Worm (Caenorhabditis elegans): ENCODE data around the gene C49F5.7.

C49F5.7 gene

DNA sequence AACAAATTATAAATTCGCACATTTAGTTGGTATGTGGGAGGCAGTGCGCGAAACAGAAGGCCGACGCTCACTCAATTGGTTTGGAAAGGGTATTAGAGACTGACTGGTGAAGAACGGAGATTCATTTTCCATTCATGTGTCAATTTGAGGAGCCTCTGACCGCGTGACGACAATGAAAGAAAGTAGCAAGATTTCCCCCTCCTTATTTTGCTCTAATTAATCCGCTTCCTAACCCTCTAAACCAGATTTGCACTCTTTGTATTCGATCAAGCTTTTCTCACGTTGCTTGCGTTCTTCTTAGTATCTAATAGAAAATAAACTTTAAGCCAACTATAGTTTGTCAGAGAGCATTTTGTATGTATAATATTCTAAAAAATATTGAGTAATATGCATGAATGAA, 41.5 kb downstream of the C49F5.7 start:
- TF ChIP-seq fkh-2 (tag; optimal IDR thresholded peaks at IDR 0.05) (no peak), ZK546.5 (tag; optimal IDR thresholded peaks at IDR 0.05) (no peak), pqm-1 (tag; optimal IDR thresholded peaks at IDR 0.05) (no peak), fkh-10 (GFP tag; optimal IDR thresholded peaks at IDR 0.05) (no peak), ztf-11 (tag; optimal IDR thresholded peaks at IDR 0.05) (no peak), egl-5 (tag; optimal IDR thresholded peaks at IDR 0.05) (no peak), hmg-11 (tag; optimal IDR thresholded peaks at IDR 0.05) (no peak), nfya-1 (tag; optimal IDR thresholded peaks at IDR 0.05; ENCODE audit: insufficient read depth) (no peak), ztf-4 (tag; optimal IDR thresholded peaks at IDR 0.05) (no peak), lsy-12 (tag; optimal IDR thresholded peaks at IDR 0.05) (no peak), ama-1 (optimal IDR thresholded peaks at IDR 0.05) (no peak), ceh-28 (tag; optimal IDR thresholded peaks at IDR 0.05) (no peak)

- TF ChIP-seq ceh-28 (tag; optimal IDR thresholded peaks at IDR 0.05): no peak
- no peak for TF ChIP-seq nhr-12 (tag; optimal IDR thresholded peaks at IDR 0.05)
- no peak for TF ChIP-seq eor-1 (tag; optimal IDR thresholded peaks at IDR 0.05)
- no peak for TF ChIP-seq pha-4 (tag; optimal IDR thresholded peaks at IDR 0.05)
Observed at ce11 chrX:12037978-12038377, 43.4 kb downstream of the C49F5.7 start.

DNA sequence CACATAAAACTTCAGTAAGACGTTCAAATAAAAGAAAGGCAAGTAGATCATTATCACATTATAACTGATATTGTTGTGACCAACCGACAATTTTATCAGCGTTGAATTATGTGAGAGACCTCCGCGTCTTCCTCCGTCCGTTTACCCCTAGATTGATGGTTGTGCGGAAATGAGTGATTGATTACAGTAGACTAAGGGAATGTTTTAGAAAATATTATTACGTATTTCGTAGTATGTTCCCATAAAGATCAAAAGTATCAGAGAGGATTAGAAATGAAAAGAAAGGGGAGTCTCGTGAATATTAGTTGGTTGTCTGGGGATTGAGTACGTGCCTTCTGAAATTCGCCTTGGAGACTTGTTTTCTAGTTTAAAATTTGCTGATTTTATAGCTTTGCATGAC, 44.1 kb downstream of the C49F5.7 start:
- TF ChIP-seq lin-39 (tag; optimal IDR thresholded peaks at IDR 0.05) (peak; percentile 25), daf-12 (tag; optimal IDR thresholded peaks at IDR 0.05) (no peak), zag-1 (tag; optimal IDR thresholded peaks at IDR 0.05) (no peak)

Data from whole organism, L3 larva.